Worm (Caenorhabditis elegans) whole organism, mixed stage, embryonic: ENCODE data around the gene Y23B4A.1.
A peak's percentile ranks its signal among the peaks of the same experiment; 100 is the strongest.

ENCODE experiments used
- M03D4.4 ChIP-seq: sonication (generic microtip); optimal IDR thresholded peaks from 2 replicates; lab custom pipeline; 2017; ENCODE audit warnings: mild to moderate bottlenecking, missing genetic modification characterization, missing compliant biosample characterization
- bed-3 ChIP-seq: fragments of 200-800 bp; sonication (Bioruptor generic); optimal IDR thresholded peaks from 3 replicates; lab custom pipeline; 2018; ENCODE audit warnings: mild to moderate bottlenecking, missing genetic modification characterization, moderate library complexity, missing compliant biosample characterization
- blmp-1 ChIP-seq: fragments of 150-350 bp; optimal IDR thresholded peaks from 2 replicates; lab custom pipeline; 2014; ENCODE audit warnings: missing biosample characterization, missing genetic modification characterization
- ceh-39 ChIP-seq: fragments of 150-350 bp; optimal IDR thresholded peaks from 2 replicates; lab custom pipeline; 2014; ENCODE audit warnings: missing biosample characterization, missing genetic modification characterization
- ces-1 ChIP-seq: fragments of 150-350 bp; optimal IDR thresholded peaks from 2 replicates; lab custom pipeline; 2014; ENCODE audit warnings: missing biosample characterization, missing genetic modification reagents, missing genetic modification characterization
- cnd-1 ChIP-seq: fragments of 200-800 bp; sonication (Bioruptor generic); optimal IDR thresholded peaks from 2 replicates; lab custom pipeline; 2018; ENCODE audit warnings: mild to moderate bottlenecking, missing genetic modification characterization, missing compliant biosample characterization
- drap-1 ChIP-seq: fragments of 200-800 bp; sonication (Bioruptor generic); optimal IDR thresholded peaks from 3 replicates; lab custom pipeline; 2018; ENCODE audit warnings: mild to moderate bottlenecking, missing genetic modification characterization, missing compliant biosample characterization
- elt-1 ChIP-seq: sonication (generic microtip); optimal IDR thresholded peaks from 2 replicates; lab custom pipeline; 2017; ENCODE audit warnings: missing genetic modification characterization, mild to moderate bottlenecking, missing compliant biosample characterization, antibody characterized with exemption, moderate library complexity, borderline replicate concordance; ENCODE audit not compliant: insufficient read depth
- flh-1 ChIP-seq: fragments of 200-800 bp; sonication (Bioruptor generic); optimal IDR thresholded peaks from 2 replicates; lab custom pipeline; 2018; ENCODE audit warnings: mild to moderate bottlenecking, missing genetic modification characterization, moderate library complexity, missing compliant biosample characterization
- ham-2 ChIP-seq: fragments of 200-800 bp; sonication (Bioruptor generic); optimal IDR thresholded peaks from 2 replicates; lab custom pipeline; 2018; ENCODE audit warnings: mild to moderate bottlenecking, missing genetic modification characterization, missing compliant biosample characterization
- hlh-1 ChIP-seq: fragments of 150-350 bp; optimal IDR thresholded peaks from 2 replicates; lab custom pipeline; 2014; ENCODE audit warnings: missing biosample characterization, missing genetic modification reagents, missing genetic modification characterization
- lin-13 ChIP-seq: fragments of 150-350 bp; optimal IDR thresholded peaks from 2 replicates; lab custom pipeline; 2014; ENCODE audit warnings: missing biosample characterization, missing genetic modification characterization
- lin-32 ChIP-seq: fragments of 200-800 bp; sonication (Bioruptor generic); optimal IDR thresholded peaks from 2 replicates; lab custom pipeline; 2018; ENCODE audit warnings: mild to moderate bottlenecking, missing genetic modification characterization, missing compliant biosample characterization
- mab-5 ChIP-seq: fragments of 150-350 bp; optimal IDR thresholded peaks from 2 replicates; lab custom pipeline; 2014; ENCODE audit warnings: missing biosample characterization, missing genetic modification characterization
- mep-1 ChIP-seq: fragments of 150-350 bp; optimal IDR thresholded peaks from 2 replicates; lab custom pipeline; 2017; ENCODE audit warnings: missing biosample characterization, missing genetic modification reagents, missing genetic modification characterization, inconsistent platforms
- mls-2 ChIP-seq: sonication (generic microtip); optimal IDR thresholded peaks from 2 replicates; lab custom pipeline; 2016; ENCODE audit warnings: mild to moderate bottlenecking, missing genetic modification characterization, moderate library complexity, missing compliant biosample characterization
- nhr-12 ChIP-seq: fragments of 150-350 bp; optimal IDR thresholded peaks from 2 replicates; lab custom pipeline; 2014; ENCODE audit warnings: missing biosample characterization, missing genetic modification characterization
- nhr-2 ChIP-seq: fragments of 150-350 bp; optimal IDR thresholded peaks from 2 replicates; lab custom pipeline; 2014; ENCODE audit warnings: missing biosample characterization, missing genetic modification characterization
- nhr-237 ChIP-seq: fragments of 150-350 bp; optimal IDR thresholded peaks from 2 replicates; lab custom pipeline; 2014; ENCODE audit warnings: missing biosample characterization, missing genetic modification characterization
- nhr-28 ChIP-seq: fragments of 150-350 bp; optimal IDR thresholded peaks from 2 replicates; lab custom pipeline; 2014; ENCODE audit warnings: missing biosample characterization, missing genetic modification characterization
- nhr-76 ChIP-seq: sonication (generic microtip); optimal IDR thresholded peaks from 2 replicates; lab custom pipeline; 2017; ENCODE audit warnings: missing biosample characterization, missing genetic modification characterization
- sem-2 ChIP-seq: fragments of 200-800 bp; sonication (Bioruptor generic); optimal IDR thresholded peaks from 2 replicates; lab custom pipeline; 2018; ENCODE audit warnings: mild to moderate bottlenecking, missing genetic modification characterization, missing compliant biosample characterization
- snpc-4 ChIP-seq: fragments of 150-350 bp; optimal IDR thresholded peaks from 2 replicates; lab custom pipeline; 2014; ENCODE audit warnings: missing biosample characterization, missing genetic modification characterization
- sptf-1 ChIP-seq: sonication (generic microtip); optimal IDR thresholded peaks from 2 replicates; lab custom pipeline; 2017; ENCODE audit warnings: mild to moderate bottlenecking, missing genetic modification characterization, moderate library complexity, missing compliant biosample characterization
- tbx-8 ChIP-seq: fragments of 200-800 bp; sonication (Bioruptor generic); optimal IDR thresholded peaks from 2 replicates; lab custom pipeline; 2018; ENCODE audit warnings: mild to moderate bottlenecking, missing genetic modification characterization, moderate library complexity, missing compliant biosample characterization
- unc-120 ChIP-seq: sonication (generic microtip); optimal IDR thresholded peaks from 2 replicates; lab custom pipeline; 2017; ENCODE audit warnings: missing genetic modification characterization, missing compliant biosample characterization; ENCODE audit not compliant: poor library complexity, severe bottlenecking
- unc-39 ChIP-seq: fragments of 150-350 bp; optimal IDR thresholded peaks from 2 replicates; lab custom pipeline; 2014; ENCODE audit warnings: missing biosample characterization, missing genetic modification characterization
- unc-62 ChIP-seq: fragments of 150-350 bp; optimal IDR thresholded peaks from 2 replicates; lab custom pipeline; 2014; ENCODE audit warnings: missing biosample characterization, missing genetic modification reagents, missing genetic modification characterization
- zip-8 ChIP-seq: fragments of 150-350 bp; optimal IDR thresholded peaks from 2 replicates; lab custom pipeline; 2014; ENCODE audit warnings: missing biosample characterization, missing genetic modification characterization
- ztf-11 ChIP-seq: fragments of 150-350 bp; optimal IDR thresholded peaks from 2 replicates; lab custom pipeline; 2014; ENCODE audit warnings: missing biosample characterization, missing genetic modification characterization

Gene Y23B4A.1

ce11 chrX:5903896-5904295 lies 13.3 kb downstream of the Y23B4A.1 start:
- TF ChIP-seq nhr-76 (tag; lab: Kevin White, UChicago) (no peak), ces-1 (GFP tag; lab: Kevin White, UChicago) (peak; percentile 74)

- TF ChIP-seq nhr-237 (no peak), sem-2 (GFP tag; lab: Kevin White, UChicago) (no peak), snpc-4 (no peak), unc-39 (no peak), cnd-1 (tag; lab: Kevin White, UChicago) (no peak), nhr-76 (tag; lab: Kevin White, UChicago) (no peak), ham-2 (GFP tag; lab: Kevin White, UChicago) (no peak), lin-13 (tag; lab: Kevin White, UChicago) (no peak), nhr-12 (no peak)
Observed at ce11 chrX:5901499-5901898, 15.7 kb downstream of the Y23B4A.1 start.

ce11 chrX:5897038-5897437 lies 20.1 kb downstream of the Y23B4A.1 start, which contains the start of gene tbc-16:
TSS of gene tbc-16 (plus strand) at chrX:5897338.
- TF ChIP-seq ham-2 (GFP tag; lab: Kevin White, UChicago): no peak
- TF ChIP-seq hlh-1 (tag; lab: Kevin White, UChicago): no peak
- TF ChIP-seq unc-62: no peak
- TF ChIP-seq tbx-8: no peak
- no peak for TF ChIP-seq ces-1 (GFP tag; lab: Kevin White, UChicago)
- no peak for TF ChIP-seq nhr-237
- no peak for TF ChIP-seq sptf-1 (tag; lab: Kevin White, UChicago)
- no peak for TF ChIP-seq lin-32
- no peak for TF ChIP-seq elt-1 (tag; lab: Kevin White, UChicago)
- TF ChIP-seq lin-13 (tag; lab: Kevin White, UChicago): no peak
- no peak for TF ChIP-seq zip-8 (tag; lab: Kevin White, UChicago)
- no peak for TF ChIP-seq cnd-1 (tag; lab: Kevin White, UChicago)
- TF ChIP-seq M03D4.4: no peak
- no peak for TF ChIP-seq mls-2
- TF ChIP-seq flh-1 (GFP tag; lab: Kevin White, UChicago): no peak
- TF ChIP-seq bed-3 (GFP tag; lab: Kevin White, UChicago): no peak
- no peak for TF ChIP-seq ztf-11
- no peak for TF ChIP-seq blmp-1 (tag; lab: Kevin White, UChicago)
- TF ChIP-seq snpc-4: no peak

- TF ChIP-seq nhr-2 (tag; lab: Kevin White, UChicago) (no peak), tbx-8 (no peak), mep-1 (tag; lab: Kevin White, UChicago) (peak; percentile 9), nhr-237 (no peak), ces-1 (GFP tag; lab: Kevin White, UChicago) (peak; percentile 69)
- TF ChIP-seq, all 35 proteins: peak for 2
Observed at ce11 chrX:5896001-5896400, 21.2 kb downstream of the Y23B4A.1 start.

ce11 chrX:5890080-5890479 lies 27.1 kb downstream of the Y23B4A.1 start, which contains the start of gene F49E10.2:
TSS of gene F49E10.2 (plus strand) at chrX:5890380.
- TF ChIP-seq drap-1 (no peak), ztf-11 (no peak), ces-1 (GFP tag; lab: Kevin White, UChicago) (no peak), lin-32 (no peak), nhr-28 (tag; lab: Kevin White, UChicago) (no peak), nhr-12 (no peak), zip-8 (tag; lab: Kevin White, UChicago) (no peak), sptf-1 (tag; lab: Kevin White, UChicago) (no peak), nhr-2 (tag; lab: Kevin White, UChicago) (no peak), unc-120 (tag; lab: Kevin White, UChicago) (no peak), lin-13 (tag; lab: Kevin White, UChicago) (no peak), mab-5 (tag; lab: Kevin White, UChicago) (no peak), ham-2 (GFP tag; lab: Kevin White, UChicago) (no peak), tbx-8 (no peak), ceh-39 (no peak)

- no peak for TF ChIP-seq unc-120 (tag; lab: Kevin White, UChicago)
- TF ChIP-seq, all 35 proteins: peak for 0
Observed at ce11 chrX:5885565-5885964, 31.6 kb downstream of the Y23B4A.1 start, which contains the start of gene flp-7. TSS of gene flp-7 (plus strand) at chrX:5885865.
